Fruit fly (Drosophila melanogaster): Measurements from ENCODE around the gene MnM.

MnM gene

DNA sequence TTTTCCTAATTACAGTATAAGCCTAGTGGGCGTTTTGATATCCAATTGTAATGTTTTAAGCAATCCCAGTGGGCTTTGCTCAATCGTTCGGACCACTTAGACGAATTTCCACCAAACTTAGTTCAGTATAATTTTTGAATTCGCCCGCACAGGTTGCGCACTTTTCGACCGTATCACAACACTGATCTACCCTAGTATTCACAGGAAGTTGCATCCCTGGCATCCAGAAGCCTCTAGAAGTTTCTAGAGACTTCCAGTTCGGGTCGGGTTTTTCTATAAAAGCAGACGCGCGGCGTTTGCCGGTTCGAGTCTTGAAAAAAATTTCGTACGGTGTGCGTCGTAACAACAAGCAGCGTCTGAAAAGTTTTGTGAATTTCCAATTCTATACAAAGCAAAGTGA lies 14.5 kb upstream of the MnM start, which contains the start of gene Hsp83 (continued):
- peak; percentile 58 for TF ChIP-seq CG4617 (GFP tag; optimal IDR thresholded peaks at IDR 0.05; ENCODE audit: borderline replicate concordance)
- no peak for TF ChIP-seq inv (GFP tag; IDR thresholded peaks at IDR 0.05; ENCODE audit: partially characterized antibody)
- peak; percentile 88 for TF ChIP-seq CG7556 (GFP tag; optimal IDR thresholded peaks at IDR 0.05)
- peak; percentile 96 for TF ChIP-seq Hey (tag; optimal IDR thresholded peaks at IDR 0.05)
- peak; percentile 87 for TF ChIP-seq Jarid2 (GFP tag; optimal IDR thresholded peaks at IDR 0.05)
- peak; percentile 83 for TF ChIP-seq az2 (GFP tag; optimal IDR thresholded peaks at IDR 0.05)
- TF ChIP-seq CG18599 (GFP tag; optimal IDR thresholded peaks at IDR 0.05), result peak; percentile 99
- peak; percentile 69 for TF ChIP-seq CG8944 (GFP tag; optimal IDR thresholded peaks at IDR 0.05)
- TF ChIP-seq E2f1 (GFP tag; IDR thresholded peaks at IDR 0.05), result peak; percentile 87
- TF ChIP-seq fd96Cb (tag; optimal IDR thresholded peaks at IDR 0.05), result peak; percentile 63
- TF ChIP-seq Atf3 (GFP tag; optimal IDR thresholded peaks at IDR 0.05), result peak; percentile 91
- peak; percentile 98 for TF ChIP-seq gcm (GFP tag; optimal IDR thresholded peaks at IDR 0.05)
- TF ChIP-seq Nf-YB (GFP tag; optimal IDR thresholded peaks at IDR 0.05), result peak; percentile 81
- TF ChIP-seq hkb (optimal IDR thresholded peaks at IDR 0.05), result no peak
- TF ChIP-seq hkb (GFP tag; IDR thresholded peaks at IDR 0.05), result peak; percentile 96
- TF ChIP-seq hbn (GFP tag; IDR thresholded peaks at IDR 0.05; ENCODE audit: partially characterized antibody), result no peak
- TF ChIP-seq CG10462 (GFP tag; optimal IDR thresholded peaks at IDR 0.05), result peak; percentile 80
- TF ChIP-seq Doc2 (GFP tag; IDR thresholded peaks at IDR 0.05), result 0 out of 2 replicates have a peak, but pooled peaks have one; percentile 33
- peak; percentile 92 for TF ChIP-seq CG8089 (GFP tag; optimal IDR thresholded peaks at IDR 0.05)
- peak; percentile 95 for TF ChIP-seq CG32532 (GFP tag; IDR thresholded peaks at IDR 0.05)
- no peak for TF ChIP-seq cad (GFP tag; optimal IDR thresholded peaks at IDR 0.05)
- TF ChIP-seq cg (GFP tag; optimal IDR thresholded peaks at IDR 0.05), result no peak
- TF ChIP-seq pb (GFP tag; optimal IDR thresholded peaks at IDR 0.05), result peak; percentile 96
- peak; percentile 97 for TF ChIP-seq gro (GFP tag; optimal IDR thresholded peaks at IDR 0.05)
- no peak; the same call in 1 of the 3 replicates for TF ChIP-seq CG34224 (GFP tag; IDR thresholded peaks at IDR 0.05; ENCODE audit: partially characterized antibody)
- peak; percentile 81 for TF ChIP-seq tx (GFP tag; optimal IDR thresholded peaks at IDR 0.05)
- peak; percentile 96 for TF ChIP-seq CHES-1-like (GFP tag; optimal IDR thresholded peaks at IDR 0.05)
- peak; percentile 92 for TF ChIP-seq CG34422 (GFP tag; IDR thresholded peaks at IDR 0.05)
- TF ChIP-seq Spps (tag; optimal IDR thresholded peaks at IDR 0.05), result peak; percentile 80
- TF ChIP-seq Hr39 (optimal IDR thresholded peaks at IDR 0.05), result no peak
- peak; percentile 100 for TF ChIP-seq mirr (GFP tag; optimal IDR thresholded peaks at IDR 0.05)
- TF ChIP-seq CG11398 (GFP tag; optimal IDR thresholded peaks at IDR 0.05), result peak; percentile 95
- peak; percentile 100 for TF ChIP-seq HLHmδ (GFP tag; optimal IDR thresholded peaks at IDR 0.05)
- TF ChIP-seq chif (GFP tag; optimal IDR thresholded peaks at IDR 0.05), result peak; percentile 81 to 91
- peak; percentile 75; the same call in 1 of the 3 replicates for TF ChIP-seq CG2199 (GFP tag; IDR thresholded peaks at IDR 0.05)
- peak; percentile 99 for TF ChIP-seq nau (GFP tag; optimal IDR thresholded peaks at IDR 0.05)
- peak; percentile 70 for TF ChIP-seq HmgD (GFP tag; optimal IDR thresholded peaks at IDR 0.05)
- peak; percentile 93 for TF ChIP-seq CG14965 (GFP tag; optimal IDR thresholded peaks at IDR 0.05; ENCODE audit: borderline replicate concordance)
- TF ChIP-seq Hand (GFP tag; optimal IDR thresholded peaks at IDR 0.05), result peak; percentile 99
- TF ChIP-seq CG31441 (GFP tag; IDR thresholded peaks at IDR 0.05), result peak; percentile 91
- TF ChIP-seq Fer3 (tag; optimal IDR thresholded peaks at IDR 0.05), result peak; percentile 98
- peak; percentile 96 for TF ChIP-seq NFAT (GFP tag; IDR thresholded peaks at IDR 0.05)
- TF ChIP-seq twi (tag; optimal IDR thresholded peaks at IDR 0.05), result peak; percentile 76
- TF ChIP-seq crol (GFP tag; IDR thresholded peaks at IDR 0.05), result peak; percentile 54; the same call in 1 of the 2 replicates
- TF ChIP-seq CG9932 (GFP tag; IDR thresholded peaks at IDR 0.05), result peak; percentile 84
- no peak for TF ChIP-seq Tbp (GFP tag; optimal IDR thresholded peaks at IDR 0.05)
- no peak for TF ChIP-seq Doc3 (GFP tag; IDR thresholded peaks at IDR 0.05; ENCODE audit: partially characterized antibody)
- TF ChIP-seq CG12155 (GFP tag; optimal IDR thresholded peaks at IDR 0.05), result peak; percentile 74
- peak; percentile 94 for TF ChIP-seq unpg (GFP tag; optimal IDR thresholded peaks at IDR 0.05)
- peak; percentile 98 for TF ChIP-seq CG12659 (GFP tag; optimal IDR thresholded peaks at IDR 0.05)
- TF ChIP-seq CG10979 (tag; optimal IDR thresholded peaks at IDR 0.05), result peak; percentile 89
